Worm (Caenorhabditis elegans) whole organism, L1 larva: ENCODE data around the gene C14C6.2.

Experiments used
- aly-2 ChIP-seq: fragments of 150-350 bp; optimal IDR thresholded peaks from 2 replicates; lab custom pipeline; 2014; ENCODE audit warnings: missing biosample characterization, missing genetic modification characterization
- ceh-88 ChIP-seq: fragments of 200-800 bp; sonication (Bioruptor generic); IDR thresholded peaks from 2 replicates; pipeline ENCODE4 v1.3.6; 2022; ENCODE audit warnings: missing genetic modification characterization, missing compliant biosample characterization
- ces-1 ChIP-seq: fragments of 150-350 bp; optimal IDR thresholded peaks from 2 replicates; lab custom pipeline; 2014; ENCODE audit warnings: missing biosample characterization, missing genetic modification reagents, missing genetic modification characterization
- lin-15B ChIP-seq: fragments of 150-350 bp; sonication (generic microtip); optimal IDR thresholded peaks from 3 replicates; lab custom pipeline; 2014; ENCODE audit warnings: missing biosample characterization, missing genetic modification characterization
- lsy-2 ChIP-seq, 2 experiments: fragments of 150-350 bp; optimal IDR thresholded peaks; 2 replicates each; lab custom pipeline; 2014; ENCODE audit warnings: missing biosample characterization in 2 of 2, missing genetic modification characterization in 2 of 2
- mdl-1 ChIP-seq, 2 experiments: fragments of 150-350 bp; optimal IDR thresholded peaks; 2 replicates each; lab custom pipeline; 2014 to 2017; ENCODE audit warnings: missing biosample characterization in 2 of 2, missing genetic modification characterization in 2 of 2, inconsistent platforms in 1 of 2
- mep-1 ChIP-seq: fragments of 150-350 bp; optimal IDR thresholded peaks from 2 replicates; lab custom pipeline; 2014; ENCODE audit warnings: missing biosample characterization, missing genetic modification characterization
- nhr-76 ChIP-seq: sonication (generic microtip); optimal IDR thresholded peaks from 2 replicates; lab custom pipeline; 2017; ENCODE audit warnings: missing biosample characterization, missing genetic modification characterization
- pqm-1 ChIP-seq: sonication (generic microtip); optimal IDR thresholded peaks from 3 replicates; lab custom pipeline; 2017; ENCODE audit warnings: missing biosample characterization, missing genetic modification characterization
- snpc-4 ChIP-seq: fragments of 150-350 bp; optimal IDR thresholded peaks from 2 replicates; lab custom pipeline; 2014; ENCODE audit warnings: missing biosample characterization, missing genetic modification characterization
- tbx-2 ChIP-seq: sonication (generic microtip); optimal IDR thresholded peaks from 2 replicates; lab custom pipeline; 2016; ENCODE audit warnings: missing genetic modification characterization, missing compliant biosample characterization
- zag-1 ChIP-seq: fragments of 150-350 bp; optimal IDR thresholded peaks from 2 replicates; lab custom pipeline; 2014; ENCODE audit warnings: missing biosample characterization, missing genetic modification characterization

- no peak for TF ChIP-seq tbx-2 (tag; lab: Kevin White, UChicago)
- TF ChIP-seq lin-15B: no peak
- no peak for TF ChIP-seq lsy-2 (tag; optimal IDR thresholded peaks at IDR 0.05; lab: Kevin White, UChicago)
- no peak for TF ChIP-seq ceh-88 (GFP tag; lab: Robert Waterston, UW)
- no peak for TF ChIP-seq aly-2 (tag; lab: Kevin White, UChicago)
- TF ChIP-seq mep-1: no peak
- no peak for TF ChIP-seq ces-1 (GFP tag; lab: Kevin White, UChicago)
- TF ChIP-seq mdl-1 (tag; optimal IDR thresholded peaks at IDR 0.05; lab: Kevin White, UChicago): no peak
- no peak for TF ChIP-seq pqm-1
- no peak for TF ChIP-seq snpc-4 (tag; lab: Kevin White, UChicago)
- no peak for TF ChIP-seq nhr-76 (tag; lab: Kevin White, UChicago)
- no peak for TF ChIP-seq zag-1 (tag; lab: Kevin White, UChicago)
Observed at ce11 chrV:600231-600630, 37.3 kb downstream of the C14C6.2 start, which contains the start of gene nhr-251.
